Fruit fly (Drosophila melanogaster): ENCODE measurements around the gene rush.

dm6 chrX:1476436-1476835 lies 1.9 kb upstream of the rush start:
- TF ChIP-seq CG9948 (tag; optimal IDR thresholded peaks at IDR 0.05) (no peak), gl (tag; optimal IDR thresholded peaks at IDR 0.05) (no peak), D1 (tag; optimal IDR thresholded peaks at IDR 0.05) (no peak)

Data from whole organism, pupa.